Worm (Caenorhabditis elegans): ENCODE data around the gene irld-50.

DNA sequence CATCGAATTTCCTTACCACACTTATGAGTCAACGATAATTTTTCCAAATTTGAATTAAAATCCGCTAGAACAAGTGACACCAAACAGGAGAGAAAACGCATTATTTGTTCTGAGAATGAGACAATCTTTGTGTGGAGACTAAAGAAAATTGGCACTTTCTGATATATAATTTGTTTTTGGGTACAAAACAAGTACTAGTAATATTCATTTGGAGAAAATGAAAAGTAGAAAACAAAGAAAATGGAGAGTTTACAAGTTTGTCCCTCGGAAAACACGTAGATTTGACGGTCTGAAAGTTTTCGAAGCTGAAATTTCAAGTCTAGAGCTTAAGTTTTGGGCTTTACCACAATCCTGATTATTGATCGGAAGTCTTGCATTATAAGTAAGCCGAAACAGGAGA lies 3.1 kb downstream of the irld-50 start, which contains the start of gene irld-66:
- TF ChIP-seq ama-1 (optimal IDR thresholded peaks at IDR 0.05) (no peak), lsy-2 (tag; optimal IDR thresholded peaks at IDR 0.05) (no peak), skn-1 (tag; optimal IDR thresholded peaks at IDR 0.05) (no peak), aly-2 (tag; optimal IDR thresholded peaks at IDR 0.05) (no peak), zfp-3 (GFP tag; conservative IDR thresholded peaks at IDR 0.05) (no peak), ztf-7 (tag; optimal IDR thresholded peaks at IDR 0.05) (no peak)
